Fruit fly (Drosophila melanogaster) whole organism, adult: ENCODE measurements around the gene dpp.

ENCODE experiments used
- CG11617 ChIP-seq: fragments of 200-800 bp; sonication (Bioruptor generic); optimal IDR thresholded peaks from 2 replicates; lab custom pipeline; 2017; ENCODE audit warnings: mild to moderate bottlenecking, missing biosample characterization, missing genetic modification reagents, missing genetic modification characterization
- CG12768 ChIP-seq: fragments of 200-800 bp; sonication (Bioruptor generic); optimal IDR thresholded peaks from 2 replicates; lab custom pipeline; 2017; ENCODE audit warnings: missing biosample characterization, missing genetic modification characterization, mild to moderate bottlenecking, moderate library complexity, missing genetic modification reagents
- CG14711 ChIP-seq: fragments of 200-800 bp; sonication (Bioruptor generic); optimal IDR thresholded peaks from 2 replicates; lab custom pipeline; 2018; ENCODE audit warnings: missing biosample characterization, mild to moderate bottlenecking, missing genetic modification characterization, moderate library complexity
- CG1620 ChIP-seq: fragments of 200-800 bp; sonication (Bioruptor generic); optimal IDR thresholded peaks from 2 replicates; lab custom pipeline; 2016; ENCODE audit warnings: missing biosample characterization, missing genetic modification characterization
- CG33017 ChIP-seq: fragments of 200-800 bp; sonication (Bioruptor generic); optimal IDR thresholded peaks from 2 replicates; lab custom pipeline; 2018; ENCODE audit warnings: missing biosample characterization, mild to moderate bottlenecking, missing genetic modification characterization, moderate library complexity
- CG5204 ChIP-seq: fragments of 200-800 bp; sonication (Bioruptor generic); optimal IDR thresholded peaks from 2 replicates; lab custom pipeline; 2016; ENCODE audit warnings: missing biosample characterization, missing genetic modification characterization
- CG7045 ChIP-seq: fragments of 200-800 bp; sonication (Bioruptor generic); optimal IDR thresholded peaks from 2 replicates; lab custom pipeline; 2017; ENCODE audit warnings: missing biosample characterization, mild to moderate bottlenecking, missing genetic modification characterization
- CG7101 ChIP-seq: fragments of 200-800 bp; sonication (Bioruptor generic); optimal IDR thresholded peaks from 2 replicates; lab custom pipeline; 2018; ENCODE audit warnings: missing biosample characterization, mild to moderate bottlenecking, missing genetic modification characterization, moderate library complexity
- Clk ChIP-seq: fragments of 200-800 bp; sonication (Bioruptor generic); optimal IDR thresholded peaks from 2 replicates; lab custom pipeline; 2017; ENCODE audit warnings: missing biosample characterization, missing genetic modification characterization
- Crg-1 ChIP-seq: fragments of 200-800 bp; sonication (Bioruptor generic); optimal IDR thresholded peaks from 2 replicates; lab custom pipeline; 2016; ENCODE audit warnings: missing biosample characterization, missing genetic modification characterization
- Hr96 ChIP-seq: fragments of 200-800 bp; sonication (Bioruptor generic); optimal IDR thresholded peaks from 2 replicates; lab custom pipeline; 2016; ENCODE audit warnings: missing biosample characterization, missing genetic modification characterization
- Mnt ChIP-seq: fragments of 200-800 bp; sonication (Bioruptor generic); optimal IDR thresholded peaks from 2 replicates; lab custom pipeline; 2016; ENCODE audit warnings: missing biosample characterization, mild to moderate bottlenecking, missing genetic modification characterization
- bab1 ChIP-seq: fragments of 200-800 bp; sonication (Bioruptor generic); optimal IDR thresholded peaks from 3 replicates; lab custom pipeline; 2019; ENCODE audit warnings: missing biosample characterization, mild to moderate bottlenecking, missing genetic modification characterization, moderate library complexity
- cic ChIP-seq: fragments of 200-800 bp; sonication (Bioruptor generic); optimal IDR thresholded peaks from 2 replicates; lab custom pipeline; 2017; ENCODE audit warnings: missing biosample characterization, mild to moderate bottlenecking, missing genetic modification characterization, moderate library complexity
- cnc ChIP-seq, 2 experiments: fragments of >200 bp; optimal IDR thresholded peaks; 2 replicates each; lab custom pipeline; 2017
- kay ChIP-seq: fragments of 200-800 bp; sonication (Bioruptor generic); peaks from one replicate; lab custom pipeline; 2016; ENCODE audit warnings: missing biosample characterization, missing genetic modification characterization, borderline replicate concordance
- ovo ChIP-seq: fragments of 200-800 bp; sonication (Bioruptor generic); optimal IDR thresholded peaks from 2 replicates; lab custom pipeline; 2016; ENCODE audit warnings: missing biosample characterization, missing genetic modification characterization
- pad ChIP-seq: fragments of 200-800 bp; sonication (Bioruptor generic); optimal IDR thresholded peaks from 3 replicates; lab custom pipeline; 2017; ENCODE audit warnings: missing biosample characterization, missing genetic modification characterization, mild to moderate bottlenecking, moderate library complexity, missing genetic modification reagents
- tj ChIP-seq: fragments of 200-800 bp; sonication (Bioruptor generic); optimal IDR thresholded peaks from 3 replicates; lab custom pipeline; 2017; ENCODE audit warnings: missing biosample characterization, mild to moderate bottlenecking, missing genetic modification characterization, moderate library complexity
- toe ChIP-seq: fragments of 200-800 bp; sonication (Bioruptor generic); optimal IDR thresholded peaks from 2 replicates; lab custom pipeline; 2016; ENCODE audit warnings: missing biosample characterization, missing genetic modification characterization

The dpp gene

DNA sequence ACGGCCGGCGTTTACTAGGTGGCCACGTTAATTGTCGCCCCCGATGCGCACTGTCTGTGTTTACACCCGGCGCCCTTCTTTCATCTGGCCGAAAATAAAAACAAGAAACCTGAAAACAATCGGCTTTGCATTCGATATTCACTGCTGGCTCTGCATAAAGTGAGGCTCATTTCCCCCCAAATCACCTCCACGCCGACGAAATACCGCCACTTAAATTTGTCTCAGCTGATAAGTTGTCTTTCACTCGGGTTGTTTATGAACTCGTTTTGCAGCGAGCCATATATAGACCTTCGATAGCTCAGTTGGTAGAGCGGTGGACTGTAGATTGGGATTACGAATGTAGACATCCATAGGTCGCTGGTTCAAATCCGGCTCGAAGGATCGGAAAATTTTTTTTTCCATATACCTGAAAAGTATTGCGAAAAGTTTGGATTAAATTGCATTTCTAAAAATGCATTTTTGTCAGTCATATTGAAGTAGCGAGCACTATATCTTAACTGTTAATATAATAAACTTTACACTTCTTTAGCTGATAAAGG lies 34.2 kb downstream of the dpp start:
- TF ChIP-seq tj (GFP tag; lab: Kevin White, UChicago) (peak; percentile 72), cic (GFP tag; lab: Kevin White, UChicago) (no peak)

DNA sequence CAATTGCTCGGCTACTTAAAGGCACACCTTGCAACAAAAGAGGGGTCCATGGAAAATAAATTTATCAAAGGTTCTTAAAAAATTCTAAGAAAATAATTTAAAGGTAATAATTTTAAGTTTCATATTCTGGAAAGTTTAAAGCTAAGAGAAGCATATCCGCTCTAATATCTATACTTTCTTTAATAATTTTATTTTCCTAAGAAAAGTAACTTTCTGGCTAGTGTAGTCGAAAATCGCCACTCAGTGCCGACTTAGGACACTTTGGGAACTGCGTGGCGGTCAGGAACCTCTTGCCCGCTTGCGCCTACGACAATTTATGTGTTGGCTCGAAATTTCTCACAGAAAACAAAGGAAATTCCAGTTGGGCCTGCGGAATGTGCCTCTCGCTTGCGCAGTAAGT lies 38.2 kb downstream of the dpp start:
- TF ChIP-seq pad (GFP tag; lab: Kevin White, UChicago) (no peak), ovo (GFP tag; lab: Kevin White, UChicago) (no peak), Hr96 (GFP tag; lab: Kevin White, UChicago) (no peak), CG33017 (tag; lab: Kevin White, UChicago) (no peak), CG14711 (tag; lab: Kevin White, UChicago) (no peak), Crg-1 (GFP tag; lab: Kevin White, UChicago) (no peak), Mnt (no peak), CG7045 (GFP tag; lab: Kevin White, UChicago) (no peak), CG12768 (GFP tag; lab: Kevin White, UChicago) (no peak), CG7101 (tag; lab: Kevin White, UChicago) (no peak), CG11617 (GFP tag; lab: Kevin White, UChicago) (no peak), CG5204 (GFP tag; lab: Kevin White, UChicago) (no peak), tj (GFP tag; lab: Kevin White, UChicago) (no peak), kay (GFP tag; lab: Kevin White, UChicago) (no peak), toe (no peak), cnc (optimal IDR thresholded peaks at IDR 0.05; lab: Kevin White, UChicago) (no peak), cic (GFP tag; lab: Kevin White, UChicago) (no peak), Clk (no peak), CG1620 (GFP tag; lab: Kevin White, UChicago) (no peak), bab1 (GFP tag; lab: Kevin White, UChicago) (no peak)

DNA sequence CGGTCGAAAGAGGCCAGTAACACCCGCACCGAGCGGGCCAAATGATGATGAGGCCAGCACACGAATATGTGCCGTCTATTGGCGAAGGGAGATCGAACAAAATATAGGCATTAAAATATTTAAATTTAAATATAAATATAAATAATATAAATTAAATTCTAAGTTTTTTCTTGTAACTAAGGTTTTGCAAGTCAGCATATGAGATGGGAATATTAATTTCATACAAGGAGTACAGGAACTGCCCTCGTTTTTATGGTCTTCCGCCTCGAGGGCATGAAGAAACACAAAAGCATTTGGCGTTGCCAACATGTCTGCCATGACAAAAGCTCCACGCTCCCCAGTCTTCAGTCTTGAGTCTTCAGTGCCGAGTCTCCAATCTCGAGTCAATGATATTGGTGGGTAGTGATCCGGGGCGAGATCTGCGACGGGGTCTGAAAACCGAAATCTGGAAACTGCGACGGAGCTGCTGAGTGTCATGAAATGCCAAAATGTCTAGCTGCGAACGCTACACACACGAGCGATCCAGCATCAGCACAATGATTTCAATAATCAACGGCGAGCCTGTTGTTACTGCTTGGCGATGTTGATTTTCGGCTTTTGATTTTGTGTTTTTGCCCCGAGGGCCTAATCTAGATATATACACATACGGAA lies 39.7 kb downstream of the dpp start:
- TF ChIP-seq CG14711 (tag; lab: Kevin White, UChicago) = no peak

DNA sequence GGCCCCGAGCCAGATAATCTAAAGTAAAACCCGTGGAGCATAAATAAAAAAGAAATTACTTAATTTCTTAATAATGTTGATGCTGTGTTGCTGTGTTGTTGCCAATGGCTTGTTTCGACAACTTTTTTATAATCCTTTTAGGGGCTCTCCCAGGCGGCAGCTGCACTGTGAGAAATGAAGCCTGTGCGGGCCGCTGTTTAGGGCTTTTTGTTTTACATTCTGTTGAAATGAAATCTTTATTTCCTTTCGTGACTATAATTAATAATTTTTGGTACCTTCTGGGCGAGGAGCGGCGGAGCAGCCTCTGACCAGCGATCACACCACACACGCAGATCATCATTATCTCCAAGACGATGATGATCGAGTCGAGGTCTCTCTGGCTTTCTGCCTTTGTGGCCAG lies 42.4 kb downstream of the dpp start:
- no peak for TF ChIP-seq Crg-1 (GFP tag; lab: Kevin White, UChicago)
- TF ChIP-seq CG7045 (GFP tag; lab: Kevin White, UChicago) = no peak
- TF ChIP-seq cic (GFP tag; lab: Kevin White, UChicago) = no peak
- no peak for TF ChIP-seq CG33017 (tag; lab: Kevin White, UChicago)
- no peak for TF ChIP-seq Hr96 (GFP tag; lab: Kevin White, UChicago)
- no peak for TF ChIP-seq CG7101 (tag; lab: Kevin White, UChicago)
- TF ChIP-seq Clk = no peak
- TF ChIP-seq CG5204 (GFP tag; lab: Kevin White, UChicago) = no peak
- no peak for TF ChIP-seq tj (GFP tag; lab: Kevin White, UChicago)
- no peak for TF ChIP-seq kay (GFP tag; lab: Kevin White, UChicago)
- TF ChIP-seq bab1 (GFP tag; lab: Kevin White, UChicago) = no peak
- no peak for TF ChIP-seq CG12768 (GFP tag; lab: Kevin White, UChicago)
- no peak for TF ChIP-seq cnc (optimal IDR thresholded peaks at IDR 0.05; lab: Kevin White, UChicago)
- no peak for TF ChIP-seq CG1620 (GFP tag; lab: Kevin White, UChicago)
- no peak for TF ChIP-seq Mnt
- TF ChIP-seq CG14711 (tag; lab: Kevin White, UChicago) = no peak
- no peak for TF ChIP-seq toe
- no peak for TF ChIP-seq ovo (GFP tag; lab: Kevin White, UChicago)

DNA sequence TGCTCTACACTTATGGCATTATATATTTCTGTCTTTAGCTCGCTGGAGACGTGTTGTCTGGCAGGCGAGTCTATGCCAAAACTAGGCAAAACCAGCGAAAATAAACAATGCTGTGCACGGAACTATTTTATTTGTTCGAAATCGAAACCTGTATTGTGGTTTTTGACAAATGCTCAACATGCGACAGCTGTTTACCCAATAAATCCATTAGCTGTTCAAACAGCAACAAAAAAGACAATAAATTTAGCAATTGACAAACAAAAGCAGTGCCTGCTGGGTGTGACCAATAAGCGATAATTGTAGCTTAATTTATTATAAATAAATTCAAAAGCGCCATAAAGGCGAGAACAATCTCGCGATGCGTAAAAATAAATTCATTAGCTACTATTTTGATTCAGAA lies 44.6 kb downstream of the dpp start:
- TF ChIP-seq pad (GFP tag; lab: Kevin White, UChicago) (no peak), CG14711 (tag; lab: Kevin White, UChicago) (no peak), CG11617 (GFP tag; lab: Kevin White, UChicago) (no peak), bab1 (GFP tag; lab: Kevin White, UChicago) (no peak), toe (no peak), Clk (no peak)

DNA sequence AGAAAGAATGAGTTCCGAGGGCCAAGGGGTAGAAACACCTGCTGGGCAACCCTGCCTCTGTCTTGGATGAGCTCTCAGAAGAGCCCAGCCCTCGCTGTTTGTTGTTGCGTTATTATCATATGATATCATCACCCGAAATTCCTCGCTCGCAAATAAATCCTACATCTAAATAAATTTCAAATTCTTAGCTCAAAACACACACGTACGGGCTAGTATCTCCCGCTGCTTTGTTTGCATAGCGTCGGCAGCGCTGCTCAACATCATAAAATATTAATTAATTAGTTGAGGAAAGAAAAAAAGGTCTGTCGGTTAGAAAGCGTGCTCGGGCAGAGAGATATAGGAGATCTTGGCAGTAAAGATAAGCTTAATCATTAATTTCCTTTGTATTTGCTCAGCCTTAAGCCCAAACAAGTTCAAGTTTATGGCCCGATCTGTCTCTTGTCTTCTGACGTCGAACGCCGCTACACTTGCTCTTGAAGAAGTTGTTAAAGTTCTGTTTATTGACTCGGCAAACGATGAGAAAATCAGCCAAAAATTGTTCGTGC lies 45.7 kb downstream of the dpp start:
- TF ChIP-seq cic (GFP tag; lab: Kevin White, UChicago) = no peak
- no peak for TF ChIP-seq CG5204 (GFP tag; lab: Kevin White, UChicago)
- TF ChIP-seq kay (GFP tag; lab: Kevin White, UChicago) = no peak
- TF ChIP-seq ovo (GFP tag; lab: Kevin White, UChicago) = no peak
- TF ChIP-seq toe = no peak
- no peak for TF ChIP-seq CG14711 (tag; lab: Kevin White, UChicago)
- no peak for TF ChIP-seq Clk
- no peak for TF ChIP-seq CG33017 (tag; lab: Kevin White, UChicago)
- no peak for TF ChIP-seq pad (GFP tag; lab: Kevin White, UChicago)
- no peak for TF ChIP-seq Crg-1 (GFP tag; lab: Kevin White, UChicago)
